Fruit fly (Drosophila melanogaster) whole organism, embryonic: ENCODE measurements around the gene Ugt316A1.

ENCODE experiments used
- Aef1 ChIP-seq: fragments of 200-800 bp; sonication (Bioruptor generic); IDR thresholded peaks from 3 replicates; pipeline ENCODE4 v1.3.6; 2022; ENCODE audit warnings: missing biosample characterization, missing genetic modification characterization
- Awh ChIP-seq: fragments of 200-800 bp; sonication (Bioruptor generic); IDR thresholded peaks from 2 replicates; pipeline ENCODE4, ENCODE4 v1.3.6; 2022; ENCODE audit warnings: missing biosample characterization, missing genetic modification characterization
- CG10565 ChIP-seq: fragments of 200-800 bp; sonication (Bioruptor generic); optimal IDR thresholded peaks from 3 replicates; lab custom pipeline; 2016; ENCODE audit warnings: missing biosample characterization, mild to moderate bottlenecking, missing genetic modification characterization
- CG11085 ChIP-seq: fragments of 200-800 bp; sonication (Bioruptor generic); IDR thresholded peaks from 2 replicates; pipeline ENCODE4 v1.3.6; 2022; ENCODE audit warnings: missing biosample characterization, missing genetic modification characterization
- CG11456 ChIP-seq: fragments of 200-800 bp; sonication (Bioruptor generic); IDR thresholded peaks from 3 replicates; pipeline ENCODE4 v1.3.6; 2022; ENCODE audit warnings: missing biosample characterization, missing genetic modification characterization
- CG12236 ChIP-seq: fragments of 200-800 bp; sonication (Bioruptor generic); optimal IDR thresholded peaks from 2 replicates; lab custom pipeline; 2016; ENCODE audit warnings: missing biosample characterization, missing genetic modification characterization
- CG13894 ChIP-seq: fragments of 200-800 bp; sonication (Bioruptor generic); optimal IDR thresholded peaks from 3 replicates; lab custom pipeline; 2018; ENCODE audit warnings: missing biosample characterization, mild to moderate bottlenecking, missing genetic modification characterization, moderate library complexity
- CG15269 ChIP-seq: fragments of 200-800 bp; sonication (Bioruptor generic); optimal IDR thresholded peaks from 2 replicates; lab custom pipeline; 2018; ENCODE audit warnings: missing biosample characterization, mild to moderate bottlenecking, missing genetic modification characterization, moderate library complexity
- CG1529 ChIP-seq: fragments of 200-800 bp; sonication (Bioruptor generic); optimal IDR thresholded peaks from 3 replicates; lab custom pipeline; 2018; ENCODE audit warnings: missing biosample characterization, missing genetic modification characterization
- CG18764 ChIP-seq: fragments of 200-800 bp; sonication (Bioruptor generic); optimal IDR thresholded peaks from 3 replicates; lab custom pipeline; 2016; ENCODE audit warnings: missing biosample characterization, missing genetic modification characterization
- CG2116 ChIP-seq: fragments of 200-800 bp; sonication (Bioruptor generic); optimal IDR thresholded peaks from 3 replicates; lab custom pipeline; 2018; ENCODE audit warnings: missing biosample characterization, mild to moderate bottlenecking, missing genetic modification characterization
- CG2199 ChIP-seq: fragments of 200-800 bp; sonication (Bioruptor generic); IDR thresholded peaks from 3 replicates; pipeline ENCODE4 v1.3.6; 2022; ENCODE audit warnings: missing biosample characterization, missing genetic modification characterization
- CG2712 ChIP-seq: fragments of 200-800 bp; optimal IDR thresholded peaks from 3 replicates; lab custom pipeline; 2019; ENCODE audit warnings: missing biosample characterization, mild to moderate bottlenecking, missing genetic modification characterization, moderate library complexity
- CG4328 ChIP-seq: fragments of 200-800 bp; sonication (Bioruptor generic); optimal IDR thresholded peaks from 3 replicates; lab custom pipeline; 2017; ENCODE audit warnings: missing biosample characterization, missing genetic modification reagents, missing genetic modification characterization
- CG6175 ChIP-seq: fragments of 200-800 bp; sonication (Bioruptor generic); IDR thresholded peaks from 3 replicates; pipeline ENCODE4 v1.3.6; 2022; ENCODE audit warnings: missing biosample characterization, missing genetic modification characterization
- CG8290 ChIP-seq, 3 experiments: fragments of 200-800 bp; sonication (Bioruptor generic); optimal IDR thresholded peaks; 2 replicates each; lab custom pipeline; 2016 to 2019; ENCODE audit warnings: missing biosample characterization in 3 of 3, missing genetic modification characterization in 3 of 3, mild to moderate bottlenecking in 2 of 3, moderate library complexity in 1 of 3
- CG8765 ChIP-seq: fragments of 200-800 bp; sonication (Bioruptor generic); IDR thresholded peaks from 2 replicates; pipeline ENCODE4 v1.3.6; 2022; ENCODE audit warnings: missing biosample characterization, missing genetic modification characterization
- D19A ChIP-seq: fragments of 200-800 bp; optimal IDR thresholded peaks from 3 replicates; lab custom pipeline; 2019; ENCODE audit warnings: missing biosample characterization, mild to moderate bottlenecking, missing genetic modification characterization, moderate library complexity
- Doc3 ChIP-seq: fragments of 200-800 bp; sonication (Bioruptor generic); IDR thresholded peaks from 3 replicates; pipeline ENCODE4 v1.3.6; 2022; ENCODE audit warnings: missing biosample characterization, missing genetic modification characterization; ENCODE audit not compliant: partially characterized antibody
- Ets65A ChIP-seq: fragments of 200-800 bp; sonication (Bioruptor generic); peaks from one replicate; lab custom pipeline; 2016; ENCODE audit warnings: missing biosample characterization, missing genetic modification characterization
- Gsc ChIP-seq: fragments of 200-800 bp; sonication (Bioruptor generic); IDR thresholded peaks from 2 replicates; pipeline ENCODE4 v1.3.6; 2022; ENCODE audit warnings: missing biosample characterization, missing genetic modification characterization
- Nf-YB ChIP-seq: fragments of 200-800 bp; sonication (Bioruptor generic); optimal IDR thresholded peaks from 3 replicates; lab custom pipeline; 2019; ENCODE audit warnings: missing biosample characterization, mild to moderate bottlenecking, missing genetic modification characterization, moderate library complexity
- NfI ChIP-seq: fragments of 200-800 bp; sonication (Bioruptor generic); optimal IDR thresholded peaks from 3 replicates; lab custom pipeline; 2018; ENCODE audit warnings: missing biosample characterization, mild to moderate bottlenecking, missing genetic modification characterization, moderate library complexity
- Pdp1 ChIP-seq, 2 experiments: fragments of 200-800 bp; sonication (Bioruptor generic); optimal IDR thresholded peaks; 3 replicates each; lab custom pipeline; 2016; ENCODE audit warnings: missing biosample characterization in 2 of 2, missing genetic modification characterization in 2 of 2, mild to moderate bottlenecking in 1 of 2, moderate library complexity in 1 of 2
- Ptx1 ChIP-seq: fragments of 200-800 bp; sonication (Bioruptor generic); IDR thresholded peaks from 2 replicates; pipeline ENCODE4 v1.3.6; 2022; ENCODE audit warnings: missing biosample characterization, missing genetic modification characterization
- Rfx ChIP-seq: fragments of 200-800 bp; sonication (Bioruptor generic); IDR thresholded peaks from 2 replicates; pipeline ENCODE4 v1.3.6; 2022; ENCODE audit warnings: missing biosample characterization, missing genetic modification characterization
- Usf ChIP-seq: fragments of 200-800 bp; sonication (Bioruptor generic); optimal IDR thresholded peaks from 2 replicates; lab custom pipeline; 2017; ENCODE audit warnings: missing genotype, missing biosample characterization, missing genetic modification characterization
- abd-A ChIP-seq: fragments of 200-800 bp; sonication (Bioruptor generic); optimal IDR thresholded peaks from 3 replicates; lab custom pipeline; 2019; ENCODE audit warnings: missing biosample characterization, mild to moderate bottlenecking, missing genetic modification characterization, moderate library complexity
- ap ChIP-seq: fragments of 200-800 bp; sonication (Bioruptor generic); IDR thresholded peaks from 2 replicates; pipeline ENCODE4 v1.3.6; 2022; ENCODE audit warnings: missing biosample characterization, missing genetic modification characterization
- bab2 ChIP-seq: fragments of 200-800 bp; sonication (Bioruptor generic); optimal IDR thresholded peaks from 2 replicates; lab custom pipeline; 2016; ENCODE audit warnings: missing biosample characterization, missing genetic modification characterization
- bcd ChIP-seq: fragments of 200-800 bp; sonication (Bioruptor generic); optimal IDR thresholded peaks from 2 replicates; lab custom pipeline; 2017; ENCODE audit warnings: missing biosample characterization, mild to moderate bottlenecking, missing genetic modification characterization
- ci ChIP-seq: fragments of 200-800 bp; sonication (Bioruptor generic); IDR thresholded peaks from 3 replicates; pipeline ENCODE4 v1.3.6; 2022; ENCODE audit warnings: missing biosample characterization, missing genetic modification characterization
- crc ChIP-seq: fragments of 200-800 bp; sonication (Bioruptor generic); optimal IDR thresholded peaks from 2 replicates; lab custom pipeline; 2016; ENCODE audit warnings: missing biosample characterization, missing genetic modification characterization
- dm ChIP-seq: fragments of 200-800 bp; sonication (Bioruptor generic); optimal IDR thresholded peaks from 3 replicates; lab custom pipeline; 2016; ENCODE audit warnings: missing biosample characterization, missing genetic modification characterization
- eve ChIP-seq, 2 experiments: fragments of >200 bp; optimal IDR thresholded peaks; 2 replicates each; lab custom pipeline; 2017; ENCODE audit warnings: missing biosample characterization in 2 of 2, missing genetic modification characterization in 2 of 2
- fru ChIP-seq: fragments of >200 bp; optimal IDR thresholded peaks from 2 replicates; lab custom pipeline; 2017
- grn ChIP-seq: fragments of 200-800 bp; sonication (Bioruptor generic); optimal IDR thresholded peaks from 3 replicates; lab custom pipeline; 2017; ENCODE audit warnings: missing biosample characterization, missing genetic modification characterization
- gt ChIP-seq: fragments of 200-800 bp; sonication (Bioruptor generic); IDR thresholded peaks from 2 replicates; pipeline ENCODE4 v1.3.6; 2022; ENCODE audit warnings: missing biosample characterization, missing genetic modification characterization
- kni ChIP-seq: fragments of 200-800 bp; sonication (Bioruptor generic); optimal IDR thresholded peaks from 3 replicates; lab custom pipeline; 2017; ENCODE audit warnings: mild to moderate bottlenecking, missing biosample characterization, missing genetic modification reagents, missing genetic modification characterization
- lab ChIP-seq: fragments of 200-800 bp; sonication (Bioruptor generic); optimal IDR thresholded peaks from 3 replicates; lab custom pipeline; 2017; ENCODE audit warnings: missing biosample characterization, missing genetic modification characterization, mild to moderate bottlenecking, moderate library complexity, missing genetic modification reagents
- nerfin-2 ChIP-seq: fragments of 200-800 bp; sonication (Bioruptor generic); IDR thresholded peaks from 2 replicates; pipeline ENCODE4 v1.3.6; 2022; ENCODE audit warnings: missing biosample characterization, missing genetic modification characterization; ENCODE audit not compliant: partially characterized antibody
- p53 ChIP-seq: fragments of 200-800 bp; sonication (Bioruptor generic); optimal IDR thresholded peaks from 2 replicates; lab custom pipeline; 2016; ENCODE audit warnings: missing biosample characterization, missing genetic modification characterization
- pb ChIP-seq: fragments of 200-800 bp; sonication (Bioruptor generic); optimal IDR thresholded peaks from 3 replicates; lab custom pipeline; 2016; ENCODE audit warnings: missing biosample characterization, missing genetic modification characterization
- pros ChIP-seq: fragments of 200-800 bp; sonication (Bioruptor generic); optimal IDR thresholded peaks from 3 replicates; lab custom pipeline; 2019; ENCODE audit warnings: missing biosample characterization, mild to moderate bottlenecking, missing genetic modification characterization, moderate library complexity
- ranshi ChIP-seq: fragments of 200-800 bp; sonication (Bioruptor generic); IDR thresholded peaks from 2 replicates; pipeline ENCODE4 v1.3.6; 2022; ENCODE audit warnings: missing biosample characterization, missing genetic modification characterization
- sd ChIP-seq: fragments of 200-800 bp; sonication (Bioruptor generic); optimal IDR thresholded peaks from 3 replicates; lab custom pipeline; 2018; ENCODE audit warnings: missing biosample characterization, mild to moderate bottlenecking, missing genetic modification characterization, moderate library complexity
- sim ChIP-seq: fragments of 200-800 bp; sonication (Bioruptor generic); IDR thresholded peaks from 2 replicates; pipeline ENCODE4 v1.3.6; 2022; ENCODE audit warnings: missing biosample characterization, missing genetic modification characterization
- stc ChIP-seq: fragments of 200-800 bp; sonication (Bioruptor generic); IDR thresholded peaks from 2 replicates; pipeline ENCODE4 v1.3.6; 2022; ENCODE audit warnings: missing biosample characterization, missing genetic modification characterization
- tll ChIP-seq, 2 experiments: fragments of 200-800 bp in 1 of 2; fragments of >200 bp in 1 of 2; sonication (Bioruptor generic) in 1 of 2; optimal IDR thresholded peaks; 2 replicates each; lab custom pipeline; 2017 to 2019; ENCODE audit warnings: missing biosample characterization in 2 of 2, missing genetic modification characterization in 2 of 2, mild to moderate bottlenecking in 1 of 2, moderate library complexity in 1 of 2
- tx ChIP-seq: fragments of 200-800 bp; sonication (Bioruptor generic); optimal IDR thresholded peaks from 2 replicates; lab custom pipeline; 2016; ENCODE audit warnings: missing biosample characterization, missing genetic modification characterization
- unc-4 ChIP-seq: fragments of 200-800 bp; sonication (Bioruptor generic); IDR thresholded peaks from 2 replicates; pipeline ENCODE4 v1.3.6; 2022; ENCODE audit warnings: missing biosample characterization, missing genetic modification characterization; ENCODE audit not compliant: partially characterized antibody

The Ugt316A1 gene

DNA sequence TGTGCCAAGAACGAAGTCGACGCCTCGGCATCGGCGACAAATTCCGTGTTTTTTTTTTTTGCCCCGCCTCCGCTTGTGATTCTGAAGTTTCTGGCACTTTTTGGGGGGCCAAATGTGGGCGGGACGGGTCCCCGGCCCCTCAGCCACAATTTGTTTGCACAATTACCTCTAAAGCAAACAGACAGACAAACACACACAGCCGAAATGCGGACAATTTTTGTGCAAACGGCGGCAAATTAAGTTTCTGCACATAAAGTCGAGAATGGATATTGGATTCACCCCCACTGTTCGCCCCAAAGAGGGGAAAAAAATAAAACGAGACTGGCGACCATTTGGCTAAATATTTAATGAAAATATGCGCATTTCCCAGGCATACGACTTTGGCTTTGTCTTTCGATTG, 42.1 kb downstream of the Ugt316A1 start (continued):
- no peak for TF ChIP-seq Doc3 (GFP tag; lab: Robert Waterston, UW)
- TF ChIP-seq CG2199 (GFP tag; lab: Robert Waterston, UW) = peak; percentile 71; the same call in 1 of the 3 replicates
- no peak for TF ChIP-seq ap (GFP tag; lab: Robert Waterston, UW)
- TF ChIP-seq lab = peak; percentile 14
- no peak for TF ChIP-seq CG6175 (GFP tag; lab: Robert Waterston, UW)
- peak; percentile 56 for TF ChIP-seq Ets65A (GFP tag; lab: Kevin White, UChicago)
- no peak for TF ChIP-seq CG12236
- peak; percentile 3 for TF ChIP-seq abd-A
- no peak for TF ChIP-seq bab2
- no peak for TF ChIP-seq CG1529
- TF ChIP-seq Gsc (GFP tag; lab: Robert Waterston, UW) = no peak
- TF ChIP-seq sd = peak; percentile 31
- TF ChIP-seq CG10565 (GFP tag; lab: Kevin White, UChicago) = no peak
- TF ChIP-seq NfI (GFP tag; lab: Kevin White, UChicago) = no peak
- no peak for TF ChIP-seq ranshi (GFP tag; lab: Robert Waterston, UW)
- no peak for TF ChIP-seq CG2712
- TF ChIP-seq CG2116 (GFP tag; lab: Kevin White, UChicago) = no peak
- TF ChIP-seq kni (GFP tag; lab: Kevin White, UChicago) = no peak
- TF ChIP-seq ci (GFP tag; lab: Robert Waterston, UW) = 0 out of 3 replicates have a peak, but pooled peaks have one; percentile 25
- TF ChIP-seq Rfx (GFP tag; lab: Robert Waterston, UW) = 0 out of 2 replicates have a peak, but pooled peaks have one; percentile 11
- no peak for TF ChIP-seq tx (GFP tag; lab: Kevin White, UChicago)
- TF ChIP-seq pb (GFP tag; lab: Kevin White, UChicago) = no peak

DNA sequence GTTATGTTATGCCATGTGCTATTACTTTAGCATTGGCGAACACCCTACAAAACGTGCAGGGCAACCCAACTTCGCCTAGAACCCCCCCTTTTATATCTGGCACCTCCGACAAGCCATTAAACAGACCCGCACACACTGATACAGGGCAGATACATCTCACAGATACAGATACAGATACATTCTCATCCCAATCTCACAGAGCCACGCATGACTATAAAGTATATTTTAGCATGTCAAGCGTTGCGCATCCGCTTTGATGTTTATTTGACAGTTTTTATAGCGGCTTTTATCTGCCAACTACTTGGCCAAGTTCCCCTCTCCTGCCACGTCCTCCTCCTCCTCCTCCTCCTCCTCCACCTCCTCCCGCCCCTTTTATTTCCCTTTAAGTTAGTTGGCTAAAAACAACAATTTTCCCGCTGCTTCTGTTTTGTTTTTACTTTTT, 43.3 kb downstream of the Ugt316A1 start:
- no peak for TF ChIP-seq Awh (GFP tag; lab: Robert Waterston, UW)
- TF ChIP-seq gt (GFP tag; lab: Robert Waterston, UW) = no peak
- TF ChIP-seq stc = no peak
- peak; percentile 73 for TF ChIP-seq sd
- TF ChIP-seq Ptx1 (GFP tag; lab: Robert Waterston, UW) = no peak
- TF ChIP-seq CG13894 (tag; lab: Kevin White, UChicago) = peak; percentile 75
- peak; percentile 39 for TF ChIP-seq D19A (tag; lab: Kevin White, UChicago)
- no peak for TF ChIP-seq sim (GFP tag; lab: Robert Waterston, UW)
- TF ChIP-seq CG15269 (tag; lab: Kevin White, UChicago) = peak; percentile 36
- no peak for TF ChIP-seq Nf-YB
- TF ChIP-seq bcd (GFP tag; lab: Kevin White, UChicago) = no peak
- TF ChIP-seq tll (GFP tag; optimal IDR thresholded peaks at IDR 0.05; lab: Kevin White, UChicago) = no peak
- peak; percentile 45 for TF ChIP-seq CG4328 (GFP tag; lab: Kevin White, UChicago)
- no peak for TF ChIP-seq Usf (GFP tag; lab: Kevin White, UChicago)
- TF ChIP-seq nerfin-2 = 0 out of 2 replicates have a peak, but pooled peaks have one; percentile 17
- peak in 1 of 2 experiments; percentile 34 for TF ChIP-seq Pdp1 (GFP tag; optimal IDR thresholded peaks at IDR 0.05; lab: Kevin White, UChicago)
- TF ChIP-seq fru (lab: Kevin White, UChicago) = no peak
- no peak for TF ChIP-seq unc-4
- 0 out of 3 replicates have a peak, but pooled peaks have one; percentile 52 for TF ChIP-seq CG11456 (GFP tag; lab: Robert Waterston, UW)
- no peak for TF ChIP-seq CG18764 (GFP tag; lab: Kevin White, UChicago)
- peak; percentile 30; the same call in 1 of the 3 replicates for TF ChIP-seq Aef1
- no peak for TF ChIP-seq pros (GFP tag; lab: Kevin White, UChicago)
- TF ChIP-seq grn (GFP tag; lab: Kevin White, UChicago) = peak; percentile 10
- TF ChIP-seq CG8290 (GFP tag; optimal IDR thresholded peaks at IDR 0.05; lab: Kevin White, UChicago) = no peak
- peak in 1 of 2 experiments; percentile 47 for TF ChIP-seq CG8290 (tag; optimal IDR thresholded peaks at IDR 0.05; lab: Kevin White, UChicago)
- TF ChIP-seq eve (GFP tag; optimal IDR thresholded peaks at IDR 0.05; lab: Kevin White, UChicago) = no peak
- TF ChIP-seq CG11085 (GFP tag; lab: Robert Waterston, UW) = no peak
- no peak for TF ChIP-seq crc
- no peak for TF ChIP-seq dm (GFP tag; lab: Kevin White, UChicago)
- TF ChIP-seq p53 (GFP tag; lab: Kevin White, UChicago) = no peak
- TF ChIP-seq CG8765 (GFP tag; lab: Robert Waterston, UW) = no peak
- TF ChIP-seq lab = peak; percentile 43
